Fruit fly (Drosophila melanogaster): Measurements from ENCODE around the gene CG18666.

- TF ChIP-seq CTCF (optimal IDR thresholded peaks at IDR 0.05) (no peak), CG8478 (optimal IDR thresholded peaks at IDR 0.05) (no peak)
These were observed 13.7 kb downstream of the CG18666 start for dm6 chr2L:11048307-11048706.
